Fruit fly (Drosophila melanogaster): ENCODE measurements around the gene CG9547.

The CG9547 gene

dm6 chr2L:6536044-6536581, 41.8 kb upstream of the CG9547 start (continued):
- TF ChIP-seq CG17568 (GFP tag; optimal IDR thresholded peaks at IDR 0.05), result peak; percentile 25
- no peak for TF ChIP-seq Tbp (GFP tag; optimal IDR thresholded peaks at IDR 0.05)
- TF ChIP-seq Xbp1 (GFP tag; optimal IDR thresholded peaks at IDR 0.05), result no peak
- TF ChIP-seq oc (tag; optimal IDR thresholded peaks at IDR 0.05), result peak; percentile 41
- TF ChIP-seq CG13287 (GFP tag; IDR thresholded peaks at IDR 0.05; ENCODE audit: partially characterized antibody), result peak; percentile 57
- no peak for TF ChIP-seq NK7.1 (GFP tag; optimal IDR thresholded peaks at IDR 0.05)
- TF ChIP-seq Xrp1 (GFP tag; IDR thresholded peaks at IDR 0.05), result no peak
- TF ChIP-seq zf30C (GFP tag; optimal IDR thresholded peaks at IDR 0.05), result peak; percentile 64
- TF ChIP-seq CG6765 (GFP tag; optimal IDR thresholded peaks at IDR 0.05), result no peak
- no peak for TF ChIP-seq D19B (GFP tag; optimal IDR thresholded peaks at IDR 0.05)
- TF ChIP-seq ewg (GFP tag; optimal IDR thresholded peaks at IDR 0.05), result peak; percentile 33
- no peak for TF ChIP-seq Doc3 (GFP tag; IDR thresholded peaks at IDR 0.05; ENCODE audit: partially characterized antibody)
- TF ChIP-seq bsh (GFP tag; optimal IDR thresholded peaks at IDR 0.05), result no peak
- TF ChIP-seq CG30403 (GFP tag; optimal IDR thresholded peaks at IDR 0.05), result no peak
- no peak for TF ChIP-seq CG43689 (GFP tag; IDR thresholded peaks at IDR 0.05)
- no peak for TF ChIP-seq gt (GFP tag; IDR thresholded peaks at IDR 0.05)
- TF ChIP-seq CG18619 (GFP tag; optimal IDR thresholded peaks at IDR 0.05), result no peak
- TF ChIP-seq MBD-R2 (GFP tag; IDR thresholded peaks at IDR 0.05), result no peak
- peak; percentile 66; the same call in 1 of the 2 replicates for TF ChIP-seq vvl (GFP tag; IDR thresholded peaks at IDR 0.05)
- no peak for TF ChIP-seq dmrt99B (tag; optimal IDR thresholded peaks at IDR 0.05)
- TF ChIP-seq so (GFP tag; IDR thresholded peaks at IDR 0.05), result 0 out of 3 replicates have a peak, but pooled peaks have one; percentile 14
- TF ChIP-seq CG7786 (GFP tag; optimal IDR thresholded peaks at IDR 0.05), result no peak
- TF ChIP-seq odd (GFP tag; optimal IDR thresholded peaks at IDR 0.05), result no peak
- peak; percentile 14; the same call in 1 of the 3 replicates for TF ChIP-seq CG16813 (GFP tag; IDR thresholded peaks at IDR 0.05; ENCODE audit: partially characterized antibody)
- TF ChIP-seq dimm (GFP tag; IDR thresholded peaks at IDR 0.05), result no peak
- TF ChIP-seq HLH4C (GFP tag; IDR thresholded peaks at IDR 0.05; ENCODE audit: partially characterized antibody), result peak; percentile 31; the same call in 1 of the 3 replicates
- no peak for TF ChIP-seq CG13123 (GFP tag; optimal IDR thresholded peaks at IDR 0.05)
- TF ChIP-seq danr (GFP tag; IDR thresholded peaks at IDR 0.05), result no peak
- TF ChIP-seq Dll (GFP tag; IDR thresholded peaks at IDR 0.05; ENCODE audit: partially characterized antibody), result 0 out of 4 replicates have a peak, but pooled peaks have one; percentile 28
- no peak for TF ChIP-seq CG17912 (GFP tag; optimal IDR thresholded peaks at IDR 0.05)
- no peak for TF ChIP-seq row (GFP tag; IDR thresholded peaks at IDR 0.05)
- TF ChIP-seq ash1 (GFP tag; optimal IDR thresholded peaks at IDR 0.05), result peak; percentile 8
- no peak for TF ChIP-seq bcd (GFP tag; optimal IDR thresholded peaks at IDR 0.05)
- TF ChIP-seq CG7963 (GFP tag; IDR thresholded peaks at IDR 0.05; ENCODE audit: partially characterized antibody), result no peak
- no peak for TF ChIP-seq kay (GFP tag; optimal IDR thresholded peaks at IDR 0.05)
- no peak for TF ChIP-seq salm (tag; optimal IDR thresholded peaks at IDR 0.05)
- no peak for TF ChIP-seq CG10959 (GFP tag; IDR thresholded peaks at IDR 0.05)
- peak; percentile 15 for TF ChIP-seq trem (tag; optimal IDR thresholded peaks at IDR 0.05)
- TF ChIP-seq Scr (GFP tag; IDR thresholded peaks at IDR 0.05; ENCODE audit: partially characterized antibody), result peak; percentile 47; the same call in 1 of the 2 replicates
- TF ChIP-seq CG42726 (GFP tag; IDR thresholded peaks at IDR 0.05; ENCODE audit: partially characterized antibody), result peak; percentile 50; the same call in 1 of the 2 replicates
- TF ChIP-seq CG12219 (GFP tag; optimal IDR thresholded peaks at IDR 0.05), result no peak
- TF ChIP-seq CG7839 (tag; optimal IDR thresholded peaks at IDR 0.05), result no peak
- no peak for TF ChIP-seq Mrtf (GFP tag; IDR thresholded peaks at IDR 0.05)
- TF ChIP-seq amos (GFP tag; IDR thresholded peaks at IDR 0.05; ENCODE audit: partially characterized antibody), result peak; percentile 60; the same call in 1 of the 2 replicates
- 0 out of 2 replicates have a peak, but pooled peaks have one; percentile 9 for TF ChIP-seq CG4360 (GFP tag; IDR thresholded peaks at IDR 0.05)
- TF ChIP-seq CG4328 (GFP tag; optimal IDR thresholded peaks at IDR 0.05), result no peak
- TF ChIP-seq CG2116 (GFP tag; optimal IDR thresholded peaks at IDR 0.05), result no peak
- no peak for TF ChIP-seq toy (GFP tag; IDR thresholded peaks at IDR 0.05)
- TF ChIP-seq Deaf1 (tag; optimal IDR thresholded peaks at IDR 0.05), result peak; percentile 97

Measured in whole organism, embryonic.